Fruit fly (Drosophila melanogaster) whole organism, embryonic: Measurements from ENCODE around the gene pigs.
A peak's percentile ranks its signal among the peaks of the same experiment; 100 is the strongest.

Experiments
- Abd-B ChIP-seq: fragments of 200-800 bp; sonication (Bioruptor generic); optimal IDR thresholded peaks from 2 replicates; lab custom pipeline; 2018; ENCODE audit warnings: missing biosample characterization, mild to moderate bottlenecking, missing genetic modification characterization, moderate library complexity
- Asciz ChIP-seq: fragments of 200-800 bp; sonication (Bioruptor generic); optimal IDR thresholded peaks from 2 replicates; lab custom pipeline; 2017; ENCODE audit warnings: missing biosample characterization, mild to moderate bottlenecking, missing genetic modification characterization, missing genetic modification reagents
- CG10209 ChIP-seq: fragments of 200-800 bp; sonication (Bioruptor generic); optimal IDR thresholded peaks from 3 replicates; lab custom pipeline; 2017; ENCODE audit warnings: missing biosample characterization, mild to moderate bottlenecking, missing genetic modification characterization, missing genetic modification reagents
- CG10654 ChIP-seq: fragments of 200-800 bp; sonication (Bioruptor generic); optimal IDR thresholded peaks from 2 replicates; lab custom pipeline; 2016; ENCODE audit warnings: missing biosample characterization, missing genetic modification characterization
- CG11456 ChIP-seq: fragments of 200-800 bp; sonication (Bioruptor generic); IDR thresholded peaks from 3 replicates; pipeline ENCODE4 v1.3.6; 2022; ENCODE audit warnings: missing biosample characterization, missing genetic modification characterization
- CG12071 ChIP-seq: fragments of 200-800 bp; sonication (Bioruptor generic); optimal IDR thresholded peaks from 3 replicates; lab custom pipeline; 2018; ENCODE audit warnings: missing biosample characterization, mild to moderate bottlenecking, missing genetic modification characterization
- CG12769 ChIP-seq: fragments of 200-800 bp; sonication (Bioruptor generic); optimal IDR thresholded peaks from 2 replicates; lab custom pipeline; 2019; ENCODE audit warnings: missing biosample characterization, mild to moderate bottlenecking, missing genetic modification characterization, moderate library complexity
- CG13894 ChIP-seq: fragments of 200-800 bp; sonication (Bioruptor generic); optimal IDR thresholded peaks from 3 replicates; lab custom pipeline; 2018; ENCODE audit warnings: missing biosample characterization, mild to moderate bottlenecking, missing genetic modification characterization, moderate library complexity
- CG16815 ChIP-seq: fragments of 200-800 bp; sonication (Bioruptor generic); optimal IDR thresholded peaks from 3 replicates; lab custom pipeline; 2017; ENCODE audit warnings: missing biosample characterization, mild to moderate bottlenecking, missing genetic modification characterization
- CG31365 ChIP-seq: fragments of 200-800 bp; sonication (Bioruptor generic); optimal IDR thresholded peaks from 2 replicates; lab custom pipeline; 2018; ENCODE audit warnings: missing biosample characterization, mild to moderate bottlenecking, missing genetic modification characterization
- CG34376 ChIP-seq: fragments of 200-800 bp; sonication (Bioruptor generic); optimal IDR thresholded peaks from 2 replicates; lab custom pipeline; 2018; ENCODE audit warnings: missing biosample characterization, mild to moderate bottlenecking, missing genetic modification characterization
- CG3726 ChIP-seq: fragments of 200-800 bp; sonication (Bioruptor generic); IDR thresholded peaks from 3 replicates; pipeline ENCODE4, ENCODE4 v1.3.6; 2022; ENCODE audit warnings: missing biosample characterization, missing genetic modification characterization
- CG4328 ChIP-seq: fragments of 200-800 bp; sonication (Bioruptor generic); optimal IDR thresholded peaks from 3 replicates; lab custom pipeline; 2017; ENCODE audit warnings: missing biosample characterization, missing genetic modification reagents, missing genetic modification characterization
- CG6854 ChIP-seq: fragments of 200-800 bp; sonication (Bioruptor generic); optimal IDR thresholded peaks from 3 replicates; lab custom pipeline; 2017; ENCODE audit warnings: missing biosample characterization, mild to moderate bottlenecking, missing genetic modification characterization
- CG7839 ChIP-seq: fragments of 200-800 bp; sonication (Bioruptor generic); optimal IDR thresholded peaks from 3 replicates; lab custom pipeline; 2018; ENCODE audit warnings: missing biosample characterization, mild to moderate bottlenecking, missing genetic modification characterization, moderate library complexity
- CG7987 ChIP-seq: fragments of 200-800 bp; sonication (Bioruptor generic); optimal IDR thresholded peaks from 2 replicates; lab custom pipeline; 2018; ENCODE audit warnings: missing biosample characterization, mild to moderate bottlenecking, missing genetic modification characterization, moderate library complexity
- CG8089 ChIP-seq: fragments of 200-800 bp; sonication (Bioruptor generic); optimal IDR thresholded peaks from 3 replicates; lab custom pipeline; 2016; ENCODE audit warnings: missing biosample characterization, missing genetic modification characterization
- CG8765 ChIP-seq: fragments of 200-800 bp; sonication (Bioruptor generic); IDR thresholded peaks from 2 replicates; pipeline ENCODE4 v1.3.6; 2022; ENCODE audit warnings: missing biosample characterization, missing genetic modification characterization
- CG9876 ChIP-seq: fragments of 200-800 bp; sonication (Bioruptor generic); optimal IDR thresholded peaks from 2 replicates; lab custom pipeline; 2016; ENCODE audit warnings: missing biosample characterization, missing genetic modification characterization
- Chrac-16 ChIP-seq: fragments of 200-800 bp; sonication (Bioruptor generic); optimal IDR thresholded peaks from 3 replicates; lab custom pipeline; 2016; ENCODE audit warnings: missing biosample characterization, missing genetic modification characterization
- Dbx ChIP-seq: fragments of 200-800 bp; sonication (Bioruptor generic); IDR thresholded peaks from 3 replicates; pipeline ENCODE4 v1.3.6; 2022; ENCODE audit warnings: missing biosample characterization, missing genetic modification characterization
- Dll ChIP-seq: fragments of 200-800 bp; sonication (Bioruptor generic); IDR thresholded peaks from 4 replicates; pipeline ENCODE4 v1.3.6; 2022; ENCODE audit warnings: missing biosample characterization, missing genetic modification characterization; ENCODE audit not compliant: partially characterized antibody
- Hand ChIP-seq: fragments of 200-800 bp; sonication (Bioruptor generic); optimal IDR thresholded peaks from 2 replicates; lab custom pipeline; 2017; ENCODE audit warnings: mild to moderate bottlenecking, missing biosample characterization, missing genetic modification reagents, missing genetic modification characterization
- HmgD ChIP-seq: fragments of 200-800 bp; sonication (Bioruptor generic); optimal IDR thresholded peaks from 3 replicates; lab custom pipeline; 2016; ENCODE audit warnings: missing biosample characterization, missing genetic modification characterization
- MESR4 ChIP-seq: fragments of 200-800 bp; sonication (Bioruptor generic); optimal IDR thresholded peaks from 2 replicates; lab custom pipeline; 2018; ENCODE audit warnings: missing biosample characterization, mild to moderate bottlenecking, missing genetic modification characterization, moderate library complexity
- Oaz ChIP-seq: fragments of 200-800 bp; sonication (Bioruptor generic); IDR thresholded peaks from 2 replicates; pipeline ENCODE4 v1.3.6; 2022; ENCODE audit warnings: missing biosample characterization, missing genetic modification characterization
- Ptx1 ChIP-seq: fragments of 200-800 bp; sonication (Bioruptor generic); IDR thresholded peaks from 2 replicates; pipeline ENCODE4 v1.3.6; 2022; ENCODE audit warnings: missing biosample characterization, missing genetic modification characterization
- Ssrp ChIP-seq: fragments of 200-800 bp; sonication (Bioruptor generic); optimal IDR thresholded peaks from 2 replicates; lab custom pipeline; 2018; ENCODE audit warnings: missing biosample characterization, mild to moderate bottlenecking, missing genetic modification characterization, moderate library complexity
- Xrp1 ChIP-seq: fragments of 200-800 bp; sonication (Bioruptor generic); IDR thresholded peaks from 2 replicates; pipeline ENCODE4 v1.3.6; 2022; ENCODE audit warnings: missing biosample characterization, missing genetic modification characterization
- al ChIP-seq: fragments of 200-800 bp; sonication (Bioruptor generic); IDR thresholded peaks from 2 replicates; pipeline ENCODE4 v1.3.6; 2022; ENCODE audit warnings: missing biosample characterization, missing genetic modification characterization
- az2 ChIP-seq: fragments of 200-800 bp; sonication (Bioruptor generic); optimal IDR thresholded peaks from 3 replicates; lab custom pipeline; 2016; ENCODE audit warnings: missing biosample characterization, missing genetic modification characterization
- cg ChIP-seq: fragments of 200-800 bp; sonication (Bioruptor generic); optimal IDR thresholded peaks from 3 replicates; lab custom pipeline; 2019; ENCODE audit warnings: missing biosample characterization, mild to moderate bottlenecking, missing genetic modification characterization, moderate library complexity
- chinmo ChIP-seq: fragments of 200-800 bp; sonication (Bioruptor generic); IDR thresholded peaks from 4 replicates; pipeline ENCODE4 v1.3.6; 2022; ENCODE audit warnings: missing biosample characterization, missing genetic modification characterization; ENCODE audit not compliant: partially characterized antibody
- crc ChIP-seq: fragments of 200-800 bp; sonication (Bioruptor generic); optimal IDR thresholded peaks from 2 replicates; lab custom pipeline; 2016; ENCODE audit warnings: missing biosample characterization, missing genetic modification characterization
- dan ChIP-seq: fragments of 200-800 bp; sonication (Bioruptor generic); IDR thresholded peaks from 2 replicates; pipeline ENCODE4 v1.3.6; 2022; ENCODE audit warnings: missing biosample characterization, missing genetic modification characterization
- dmrt99B ChIP-seq: fragments of 200-800 bp; sonication (Bioruptor generic); optimal IDR thresholded peaks from 2 replicates; lab custom pipeline; 2018; ENCODE audit warnings: missing biosample characterization, mild to moderate bottlenecking, missing genetic modification characterization, moderate library complexity
- ewg ChIP-seq: fragments of 200-800 bp; sonication (Bioruptor generic); optimal IDR thresholded peaks from 3 replicates; lab custom pipeline; 2017; ENCODE audit warnings: mild to moderate bottlenecking, missing biosample characterization, missing genetic modification reagents, missing genetic modification characterization
- gfzf ChIP-seq: fragments of 200-800 bp; sonication (Bioruptor generic); optimal IDR thresholded peaks from 2 replicates; lab custom pipeline; 2016; ENCODE audit warnings: missing biosample characterization, mild to moderate bottlenecking, missing genetic modification characterization, moderate library complexity
- klu ChIP-seq: fragments of 200-800 bp; sonication (Bioruptor generic); IDR thresholded peaks from 2 replicates; pipeline ENCODE4 v1.3.6; 2022; ENCODE audit warnings: missing biosample characterization, missing genetic modification characterization
- knrl ChIP-seq: fragments of 200-800 bp; sonication (Bioruptor generic); IDR thresholded peaks from 3 replicates; pipeline ENCODE4 v1.3.6; 2022; ENCODE audit warnings: missing biosample characterization, missing genetic modification characterization; ENCODE audit not compliant: partially characterized antibody
- mld ChIP-seq: fragments of 200-800 bp; sonication (Bioruptor generic); IDR thresholded peaks from 3 replicates; pipeline ENCODE4 v1.3.6; 2022; ENCODE audit warnings: missing biosample characterization, missing genetic modification characterization; ENCODE audit not compliant: partially characterized antibody
- phol ChIP-seq: fragments of 200-800 bp; sonication (Bioruptor generic); optimal IDR thresholded peaks from 3 replicates; lab custom pipeline; 2018; ENCODE audit warnings: missing biosample characterization, mild to moderate bottlenecking, missing genetic modification characterization, moderate library complexity
- rib ChIP-seq: fragments of 200-800 bp; sonication (Bioruptor generic); IDR thresholded peaks from 2 replicates; pipeline ENCODE4 v1.3.6; 2022; ENCODE audit warnings: missing biosample characterization, missing genetic modification characterization
- schlank ChIP-seq: fragments of 200-800 bp; sonication (Bioruptor generic); optimal IDR thresholded peaks from 2 replicates; lab custom pipeline; 2018; ENCODE audit warnings: missing biosample characterization, mild to moderate bottlenecking, missing genetic modification characterization
- so ChIP-seq: fragments of 200-800 bp; sonication (Bioruptor generic); IDR thresholded peaks from 3 replicates; pipeline ENCODE4 v1.3.6; 2022; ENCODE audit warnings: missing biosample characterization, missing genetic modification characterization
- ssp ChIP-seq: fragments of 200-800 bp; sonication (Bioruptor generic); IDR thresholded peaks from 2 replicates; pipeline ENCODE4 v1.3.6; 2022; ENCODE audit warnings: missing biosample characterization, missing genetic modification characterization
- tll ChIP-seq, 2 experiments: fragments of 200-800 bp in 1 of 2; fragments of >200 bp in 1 of 2; sonication (Bioruptor generic) in 1 of 2; optimal IDR thresholded peaks; 2 replicates each; lab custom pipeline; 2017 to 2019; ENCODE audit warnings: missing biosample characterization in 2 of 2, missing genetic modification characterization in 2 of 2, mild to moderate bottlenecking in 1 of 2, moderate library complexity in 1 of 2
- tna ChIP-seq: fragments of 200-800 bp; sonication (Bioruptor generic); IDR thresholded peaks from 2 replicates; pipeline ENCODE4 v1.3.6; 2022; ENCODE audit warnings: missing biosample characterization, missing genetic modification characterization; ENCODE audit not compliant: partially characterized antibody
- zf30C ChIP-seq: fragments of 200-800 bp; sonication (Bioruptor generic); optimal IDR thresholded peaks from 3 replicates; lab custom pipeline; 2018; ENCODE audit warnings: missing biosample characterization, mild to moderate bottlenecking, missing genetic modification characterization

The pigs gene

DNA sequence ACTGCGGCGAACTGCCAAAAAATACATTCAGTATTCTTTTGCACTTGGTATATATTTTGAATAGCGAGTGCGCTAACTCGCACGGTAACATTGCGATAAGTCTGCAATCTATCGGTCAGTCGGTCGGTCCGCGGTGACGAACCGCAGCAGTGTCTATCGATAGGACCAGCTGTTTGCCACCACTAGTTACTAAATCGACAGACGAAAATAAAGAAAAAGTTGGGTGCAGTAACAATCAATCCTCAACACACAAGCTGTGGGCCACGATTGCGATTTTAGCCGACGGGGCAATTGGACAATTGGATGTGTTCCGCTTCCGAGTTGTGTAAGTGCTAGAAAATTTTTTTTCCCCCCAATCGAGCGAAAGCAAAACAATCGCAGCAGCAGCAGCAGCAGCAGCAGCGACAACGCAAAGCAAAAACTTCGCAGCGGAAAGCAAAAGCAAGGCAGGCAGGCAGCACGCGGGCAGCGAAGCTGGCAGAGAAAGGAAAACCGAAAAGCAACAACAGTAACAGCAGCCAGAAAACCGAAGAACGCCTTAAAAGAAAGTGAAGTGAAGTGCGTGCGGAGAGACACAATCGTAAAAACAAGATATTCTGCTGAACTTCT is 9.1 kb upstream of the pigs start, which contains the start of gene Pat1 (continued):
- TF ChIP-seq CG8089 (GFP tag; lab: Kevin White, UChicago), result no peak
- TF ChIP-seq Chrac-16 (GFP tag; lab: Kevin White, UChicago), result no peak
- peak; percentile 23 for TF ChIP-seq CG31365
- peak; percentile 93 for TF ChIP-seq chinmo (GFP tag; lab: Robert Waterston, UW)
- TF ChIP-seq CG13894, result peak; percentile 43
- TF ChIP-seq dmrt99B (tag; lab: Kevin White, UChicago), result no peak
- no peak for TF ChIP-seq CG10654
- TF ChIP-seq phol (tag; lab: Kevin White, UChicago), result peak; percentile 21
- no peak for TF ChIP-seq CG9876 (GFP tag; lab: Kevin White, UChicago)
- TF ChIP-seq Ssrp, result no peak
- TF ChIP-seq dan (GFP tag; lab: Robert Waterston, UW), result no peak
- no peak for TF ChIP-seq CG4328
- peak; percentile 18 for TF ChIP-seq CG12769 (tag; lab: Kevin White, UChicago)
- TF ChIP-seq tna (GFP tag; lab: Robert Waterston, UW), result peak; percentile 86
- no peak for TF ChIP-seq crc (GFP tag; lab: Kevin White, UChicago)
- TF ChIP-seq schlank, result no peak
- TF ChIP-seq Ptx1 (GFP tag; lab: Robert Waterston, UW), result no peak
- peak; percentile 44 for TF ChIP-seq ewg (GFP tag; lab: Kevin White, UChicago)
- TF ChIP-seq gfzf (GFP tag; lab: Kevin White, UChicago), result peak; percentile 74
- TF ChIP-seq Dll (GFP tag; lab: Robert Waterston, UW), result peak; percentile 86
- TF ChIP-seq zf30C (GFP tag; lab: Kevin White, UChicago), result no peak
- TF ChIP-seq Abd-B (GFP tag; lab: Kevin White, UChicago), result no peak
- TF ChIP-seq Dbx, result peak; percentile 35; the same call in 1 of the 3 replicates
- TF ChIP-seq tll (GFP tag; optimal IDR thresholded peaks at IDR 0.05; lab: Kevin White, UChicago), result peak in 1 of 2 experiments; percentile 66
- no peak for TF ChIP-seq CG7839 (tag; lab: Kevin White, UChicago)
- TF ChIP-seq CG34376 (GFP tag; lab: Kevin White, UChicago), result peak; percentile 49
- TF ChIP-seq mld (GFP tag; lab: Robert Waterston, UW), result peak; percentile 62; the same call in 1 of the 3 replicates
- TF ChIP-seq Asciz (GFP tag; lab: Kevin White, UChicago), result no peak
- TF ChIP-seq HmgD, result peak; percentile 15
- 0 out of 2 replicates have a peak, but pooled peaks have one; percentile 13 for TF ChIP-seq Xrp1 (GFP tag; lab: Robert Waterston, UW)
- TF ChIP-seq CG6854 (GFP tag; lab: Kevin White, UChicago), result peak; percentile 35
- no peak for TF ChIP-seq CG3726 (GFP tag; lab: Robert Waterston, UW)
- no peak for TF ChIP-seq ssp
- TF ChIP-seq rib (GFP tag; lab: Robert Waterston, UW), result no peak
- TF ChIP-seq so (GFP tag; lab: Robert Waterston, UW), result no peak
- TF ChIP-seq CG11456 (GFP tag; lab: Robert Waterston, UW), result no peak
- no peak for TF ChIP-seq cg (GFP tag; lab: Kevin White, UChicago)
- TF ChIP-seq knrl (GFP tag; lab: Robert Waterston, UW), result peak; percentile 87
- TF ChIP-seq CG10209 (GFP tag; lab: Kevin White, UChicago), result no peak
- no peak for TF ChIP-seq CG8765
- TF ChIP-seq CG12071 (GFP tag; lab: Kevin White, UChicago), result no peak
- no peak for TF ChIP-seq CG16815 (GFP tag; lab: Kevin White, UChicago)
- TF ChIP-seq MESR4 (GFP tag; lab: Kevin White, UChicago), result peak; percentile 90
- TF ChIP-seq Hand, result no peak
- TF ChIP-seq az2 (GFP tag; lab: Kevin White, UChicago), result no peak
- peak; percentile 20 for TF ChIP-seq CG7987 (GFP tag; lab: Kevin White, UChicago)
- no peak for TF ChIP-seq al
- TF ChIP-seq Oaz (GFP tag; lab: Robert Waterston, UW), result no peak
- no peak for TF ChIP-seq klu
